Worm (Caenorhabditis elegans) whole organism, mixed stage, embryonic: ENCODE results near the gene M04C3.2.

Experiments used
- M03D4.4 ChIP-seq: sonication (generic microtip); optimal IDR thresholded peaks from 2 replicates; lab custom pipeline; 2017; ENCODE audit warnings: mild to moderate bottlenecking, missing genetic modification characterization, missing compliant biosample characterization
- blmp-1 ChIP-seq: fragments of 150-350 bp; optimal IDR thresholded peaks from 2 replicates; lab custom pipeline; 2014; ENCODE audit warnings: missing biosample characterization, missing genetic modification characterization
- ceh-39 ChIP-seq: fragments of 150-350 bp; optimal IDR thresholded peaks from 2 replicates; lab custom pipeline; 2014; ENCODE audit warnings: missing biosample characterization, missing genetic modification characterization
- ceh-43 ChIP-seq: fragments of 200-800 bp; sonication (Bioruptor generic); optimal IDR thresholded peaks from 2 replicates; lab custom pipeline; 2018; ENCODE audit warnings: mild to moderate bottlenecking, missing genetic modification characterization, moderate library complexity, missing compliant biosample characterization
- ceh-83 ChIP-seq: fragments of 200-800 bp; sonication (Bioruptor generic); optimal IDR thresholded peaks from 2 replicates; lab custom pipeline; 2018; ENCODE audit warnings: mild to moderate bottlenecking, missing genetic modification characterization, missing compliant biosample characterization
- cnd-1 ChIP-seq: fragments of 200-800 bp; sonication (Bioruptor generic); optimal IDR thresholded peaks from 2 replicates; lab custom pipeline; 2018; ENCODE audit warnings: mild to moderate bottlenecking, missing genetic modification characterization, missing compliant biosample characterization
- drap-1 ChIP-seq: fragments of 200-800 bp; sonication (Bioruptor generic); optimal IDR thresholded peaks from 3 replicates; lab custom pipeline; 2018; ENCODE audit warnings: mild to moderate bottlenecking, missing genetic modification characterization, missing compliant biosample characterization
- elt-1 ChIP-seq: sonication (generic microtip); optimal IDR thresholded peaks from 2 replicates; lab custom pipeline; 2017; ENCODE audit warnings: missing genetic modification characterization, mild to moderate bottlenecking, missing compliant biosample characterization, antibody characterized with exemption, moderate library complexity, borderline replicate concordance; ENCODE audit not compliant: insufficient read depth
- elt-3 ChIP-seq: fragments of 150-350 bp; optimal IDR thresholded peaks from 2 replicates; lab custom pipeline; 2014; ENCODE audit warnings: missing biosample characterization, missing genetic modification characterization
- ham-2 ChIP-seq: fragments of 200-800 bp; sonication (Bioruptor generic); optimal IDR thresholded peaks from 2 replicates; lab custom pipeline; 2018; ENCODE audit warnings: mild to moderate bottlenecking, missing genetic modification characterization, missing compliant biosample characterization
- hlh-1 ChIP-seq: fragments of 150-350 bp; optimal IDR thresholded peaks from 2 replicates; lab custom pipeline; 2014; ENCODE audit warnings: missing biosample characterization, missing genetic modification reagents, missing genetic modification characterization
- lin-32 ChIP-seq: fragments of 200-800 bp; sonication (Bioruptor generic); optimal IDR thresholded peaks from 2 replicates; lab custom pipeline; 2018; ENCODE audit warnings: mild to moderate bottlenecking, missing genetic modification characterization, missing compliant biosample characterization
- mab-5 ChIP-seq: fragments of 150-350 bp; optimal IDR thresholded peaks from 2 replicates; lab custom pipeline; 2014; ENCODE audit warnings: missing biosample characterization, missing genetic modification characterization
- mep-1 ChIP-seq: fragments of 150-350 bp; optimal IDR thresholded peaks from 2 replicates; lab custom pipeline; 2017; ENCODE audit warnings: missing biosample characterization, missing genetic modification reagents, missing genetic modification characterization, inconsistent platforms
- mls-2 ChIP-seq: sonication (generic microtip); optimal IDR thresholded peaks from 2 replicates; lab custom pipeline; 2016; ENCODE audit warnings: mild to moderate bottlenecking, missing genetic modification characterization, moderate library complexity, missing compliant biosample characterization
- nhr-12 ChIP-seq: fragments of 150-350 bp; optimal IDR thresholded peaks from 2 replicates; lab custom pipeline; 2014; ENCODE audit warnings: missing biosample characterization, missing genetic modification characterization
- nhr-2 ChIP-seq: fragments of 150-350 bp; optimal IDR thresholded peaks from 2 replicates; lab custom pipeline; 2014; ENCODE audit warnings: missing biosample characterization, missing genetic modification characterization
- nhr-237 ChIP-seq: fragments of 150-350 bp; optimal IDR thresholded peaks from 2 replicates; lab custom pipeline; 2014; ENCODE audit warnings: missing biosample characterization, missing genetic modification characterization
- nhr-28 ChIP-seq: fragments of 150-350 bp; optimal IDR thresholded peaks from 2 replicates; lab custom pipeline; 2014; ENCODE audit warnings: missing biosample characterization, missing genetic modification characterization
- nhr-76 ChIP-seq: sonication (generic microtip); optimal IDR thresholded peaks from 2 replicates; lab custom pipeline; 2017; ENCODE audit warnings: missing biosample characterization, missing genetic modification characterization
- pha-4 ChIP-seq: fragments of 150-350 bp; optimal IDR thresholded peaks from 2 replicates; lab custom pipeline; 2018; ENCODE audit warnings: missing biosample characterization, missing genetic modification reagents, missing genetic modification characterization
- sem-2 ChIP-seq: fragments of 200-800 bp; sonication (Bioruptor generic); optimal IDR thresholded peaks from 2 replicates; lab custom pipeline; 2018; ENCODE audit warnings: mild to moderate bottlenecking, missing genetic modification characterization, missing compliant biosample characterization
- snpc-4 ChIP-seq: fragments of 150-350 bp; optimal IDR thresholded peaks from 2 replicates; lab custom pipeline; 2014; ENCODE audit warnings: missing biosample characterization, missing genetic modification characterization
- sptf-1 ChIP-seq: sonication (generic microtip); optimal IDR thresholded peaks from 2 replicates; lab custom pipeline; 2017; ENCODE audit warnings: mild to moderate bottlenecking, missing genetic modification characterization, moderate library complexity, missing compliant biosample characterization
- tbx-8 ChIP-seq: fragments of 200-800 bp; sonication (Bioruptor generic); optimal IDR thresholded peaks from 2 replicates; lab custom pipeline; 2018; ENCODE audit warnings: mild to moderate bottlenecking, missing genetic modification characterization, moderate library complexity, missing compliant biosample characterization
- unc-120 ChIP-seq: sonication (generic microtip); optimal IDR thresholded peaks from 2 replicates; lab custom pipeline; 2017; ENCODE audit warnings: missing genetic modification characterization, missing compliant biosample characterization; ENCODE audit not compliant: poor library complexity, severe bottlenecking
- unc-39 ChIP-seq: fragments of 150-350 bp; optimal IDR thresholded peaks from 2 replicates; lab custom pipeline; 2014; ENCODE audit warnings: missing biosample characterization, missing genetic modification characterization
- zip-8 ChIP-seq: fragments of 150-350 bp; optimal IDR thresholded peaks from 2 replicates; lab custom pipeline; 2014; ENCODE audit warnings: missing biosample characterization, missing genetic modification characterization

The M04C3.2 gene

ce11 chrV:19431036-19431435 lies 17.7 kb downstream of the M04C3.2 start, which contains the start of gene srw-85:
Gene srw-85 (minus strand): TSS chrV:19431136.
- TF ChIP-seq nhr-237 (tag; lab: Kevin White, UChicago) (no peak), M03D4.4 (tag; lab: Kevin White, UChicago) (no peak)

- TF ChIP-seq nhr-2 (tag; lab: Kevin White, UChicago) (no peak), ceh-43 (GFP tag; lab: Kevin White, UChicago) (no peak), nhr-237 (tag; lab: Kevin White, UChicago) (no peak), zip-8 (tag; lab: Kevin White, UChicago) (no peak), drap-1 (GFP tag; lab: Kevin White, UChicago) (peak; percentile 50), pha-4 (tag; lab: Kevin White, UChicago) (no peak), unc-39 (tag; lab: Kevin White, UChicago) (no peak), sem-2 (peak; percentile 25), M03D4.4 (tag; lab: Kevin White, UChicago) (no peak), mab-5 (tag; lab: Kevin White, UChicago) (no peak), sptf-1 (tag; lab: Kevin White, UChicago) (peak; percentile 72), tbx-8 (GFP tag; lab: Kevin White, UChicago) (no peak), elt-1 (tag; lab: Kevin White, UChicago) (no peak), snpc-4 (tag; lab: Kevin White, UChicago) (no peak), ham-2 (peak; percentile 65)
- TF ChIP-seq, all 35 proteins: peak for 4
These were observed 18.3 kb downstream of the M04C3.2 start for ce11 chrV:19430351-19430913.

ce11 chrV:19429605-19430004 lies 19.1 kb downstream of the M04C3.2 start:
- no peak for TF ChIP-seq mep-1 (tag; lab: Kevin White, UChicago)
- TF ChIP-seq ham-2: peak; percentile 94
- no peak for TF ChIP-seq nhr-76
- TF ChIP-seq unc-120 (tag; lab: Kevin White, UChicago): no peak
- no peak for TF ChIP-seq snpc-4 (tag; lab: Kevin White, UChicago)
- TF ChIP-seq drap-1 (GFP tag; lab: Kevin White, UChicago): no peak
- peak; percentile 98 for TF ChIP-seq elt-1 (tag; lab: Kevin White, UChicago)
- TF ChIP-seq, all 35 proteins: peak for 2

DNA sequence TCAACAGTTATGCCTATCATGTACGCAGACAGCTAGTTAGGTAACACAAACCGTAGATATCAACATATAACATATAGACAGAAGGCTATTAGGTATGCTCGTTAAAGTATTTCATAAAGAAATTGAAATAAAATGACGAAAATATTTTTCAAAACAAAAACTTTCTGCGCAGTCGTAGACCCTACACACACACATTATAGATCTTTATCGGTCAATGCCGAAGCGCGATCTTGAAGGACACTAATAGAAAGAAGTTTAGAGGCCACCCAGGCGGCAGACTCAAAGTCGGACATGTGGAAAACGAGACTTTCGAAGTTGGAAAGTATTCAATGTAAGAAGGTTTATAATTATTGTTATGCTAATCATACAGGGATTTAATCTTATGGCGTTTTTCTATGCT lies 19.8 kb downstream of the M04C3.2 start:
- TF ChIP-seq ham-2 (peak; percentile 71), ceh-39 (no peak), elt-1 (tag; lab: Kevin White, UChicago) (peak; percentile 60), mab-5 (tag; lab: Kevin White, UChicago) (no peak), sptf-1 (tag; lab: Kevin White, UChicago) (no peak)

ce11 chrV:19428097-19428496 lies 20.6 kb downstream of the M04C3.2 start:
- TF ChIP-seq lin-32: no peak
- no peak for TF ChIP-seq elt-3 (tag; lab: Kevin White, UChicago)
- TF ChIP-seq cnd-1 (tag; lab: Kevin White, UChicago): no peak
- TF ChIP-seq pha-4 (tag; lab: Kevin White, UChicago): no peak
- no peak for TF ChIP-seq mls-2
- no peak for TF ChIP-seq nhr-28 (tag; lab: Kevin White, UChicago)
- no peak for TF ChIP-seq nhr-12 (tag; lab: Kevin White, UChicago)
- TF ChIP-seq blmp-1 (tag; lab: Kevin White, UChicago): no peak
- no peak for TF ChIP-seq ham-2
- no peak for TF ChIP-seq tbx-8 (GFP tag; lab: Kevin White, UChicago)
- no peak for TF ChIP-seq hlh-1 (tag; lab: Kevin White, UChicago)
- no peak for TF ChIP-seq unc-120 (tag; lab: Kevin White, UChicago)
- no peak for TF ChIP-seq elt-1 (tag; lab: Kevin White, UChicago)
- no peak for TF ChIP-seq ceh-39
- no peak for TF ChIP-seq nhr-237 (tag; lab: Kevin White, UChicago)
- TF ChIP-seq sem-2: no peak
- no peak for TF ChIP-seq M03D4.4 (tag; lab: Kevin White, UChicago)
- TF ChIP-seq nhr-2 (tag; lab: Kevin White, UChicago): no peak

DNA sequence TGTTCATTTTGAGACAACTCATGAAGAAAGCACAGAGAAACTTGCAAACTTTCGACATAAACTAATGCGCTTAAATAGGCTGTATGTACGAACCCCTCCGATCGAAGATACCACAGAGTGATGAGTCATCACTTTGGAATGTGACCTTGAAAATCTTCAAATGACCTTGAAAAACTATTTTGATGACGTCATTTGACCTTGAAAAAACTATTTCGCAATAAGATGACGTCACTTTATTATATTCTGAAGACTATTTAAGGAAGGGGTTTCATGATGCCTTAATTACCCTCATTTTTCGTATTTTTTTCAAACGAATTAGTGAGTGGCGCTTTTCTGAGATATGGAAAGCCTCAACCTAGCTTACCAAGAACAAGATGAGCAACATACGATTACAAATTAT lies 27.6 kb downstream of the M04C3.2 start, which contains the start of gene C25F9.2:
C25F9.2 (plus strand) TSS at position 341 of the 400 bp plus-strand sequence.
- TF ChIP-seq zip-8 (tag; lab: Kevin White, UChicago) (peak; percentile 99), ceh-83 (GFP tag; lab: Kevin White, UChicago) (no peak), M03D4.4 (tag; lab: Kevin White, UChicago) (no peak)
- TF ChIP-seq, all 35 proteins: peak for 1
